Worm (Caenorhabditis elegans) whole organism, L1 larva: ENCODE results near the gene T05A8.11.

Source experiments
- lin-15B ChIP-seq: fragments of 150-350 bp; sonication (generic microtip); optimal IDR thresholded peaks from 3 replicates; lab custom pipeline; 2014; ENCODE audit warnings: missing biosample characterization, missing genetic modification characterization
- pag-3 ChIP-seq: sonication (generic microtip); optimal IDR thresholded peaks from 2 replicates; lab custom pipeline; 2017; ENCODE audit warnings: missing genetic modification characterization, mild to moderate bottlenecking, missing compliant biosample characterization, antibody characterized with exemption, borderline replicate concordance; ENCODE audit not compliant: insufficient read depth
- unc-62 ChIP-seq: fragments of 150-350 bp; optimal IDR thresholded peaks from 2 replicates; lab custom pipeline; 2014; ENCODE audit warnings: missing biosample characterization, missing genetic modification reagents, missing genetic modification characterization

DNA sequence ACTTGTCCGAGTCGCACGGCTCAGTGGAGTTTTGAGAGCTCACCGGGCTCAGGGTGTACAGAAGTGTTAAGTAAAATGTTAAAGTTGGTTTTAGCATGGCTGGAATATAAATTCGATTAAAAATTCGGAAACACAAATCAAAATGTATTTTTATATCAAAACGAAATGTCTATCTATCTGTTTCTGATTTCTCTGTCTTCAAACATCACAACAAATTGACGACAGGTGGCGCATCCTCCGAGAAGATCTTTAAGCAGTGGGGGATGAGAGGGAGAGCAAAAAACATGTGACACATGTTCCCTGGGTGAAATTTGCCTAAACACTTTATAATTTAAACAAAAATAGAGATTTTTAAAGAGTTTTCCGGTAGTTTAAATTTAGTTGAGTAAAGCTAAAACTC is 43.6 kb upstream of the T05A8.11 start, which contains the start of gene F08D12.7:
- TF ChIP-seq pag-3 (tag; lab: Kevin White, UChicago) (no peak), unc-62 (GFP tag; lab: Kevin White, UChicago) (no peak), lin-15B (tag; lab: Kevin White, UChicago) (no peak)
